Worm (Caenorhabditis elegans) whole organism, L3 larva: ENCODE measurements around the gene npp-24.

ENCODE experiments used
- R02D3.7 ChIP-seq: fragments of 150-350 bp; optimal IDR thresholded peaks from 2 replicates; lab custom pipeline; 2014; ENCODE audit warnings: missing biosample characterization, missing genetic modification characterization
- ZK546.5 ChIP-seq: sonication (generic microtip); optimal IDR thresholded peaks from 2 replicates; lab custom pipeline; 2017; ENCODE audit warnings: missing biosample characterization, missing genetic modification characterization
- aly-2 ChIP-seq: fragments of 150-350 bp; optimal IDR thresholded peaks from 2 replicates; lab custom pipeline; 2014; ENCODE audit warnings: missing biosample characterization, missing genetic modification characterization
- ama-1 ChIP-seq: fragments of 150-350 bp; optimal IDR thresholded peaks from 2 replicates; lab custom pipeline; 2018
- ceh-16 ChIP-seq: sonication (generic microtip); optimal IDR thresholded peaks from 2 replicates; lab custom pipeline; 2017; ENCODE audit warnings: missing biosample characterization, missing genetic modification characterization
- ceh-82 ChIP-seq: fragments of 150-350 bp; optimal IDR thresholded peaks from 2 replicates; lab custom pipeline; 2014; ENCODE audit warnings: missing biosample characterization, missing genetic modification characterization
- ceh-9 ChIP-seq: sonication (generic microtip); optimal IDR thresholded peaks from 2 replicates; lab custom pipeline; 2018; ENCODE audit warnings: missing biosample characterization, missing genetic modification characterization
- egl-27 ChIP-seq: sonication (generic microtip); optimal IDR thresholded peaks from 4 replicates; lab custom pipeline; 2017; ENCODE audit warnings: missing biosample characterization, missing genetic modification reagents, missing genetic modification characterization
- elt-1 ChIP-seq: fragments of 150-350 bp; optimal IDR thresholded peaks from 2 replicates; lab custom pipeline; 2014; ENCODE audit warnings: missing biosample characterization, missing genetic modification characterization
- elt-2 ChIP-seq: sonication (generic microtip); optimal IDR thresholded peaks from 2 replicates; lab custom pipeline; 2016; ENCODE audit warnings: missing genetic modification reagents, mild to moderate bottlenecking, missing genetic modification characterization, missing compliant biosample characterization
- elt-3 ChIP-seq, 3 experiments: fragments of 150-350 bp in 1 of 3; sonication (generic microtip) in 2 of 3; optimal IDR thresholded peaks; 2 replicates in 2 of 3; 4 replicates in 1 of 3; lab custom pipeline; 2014 to 2017; ENCODE audit warnings: missing biosample characterization in 3 of 3, missing genetic modification characterization in 3 of 3
- eor-1 ChIP-seq, 2 experiments: fragments of 150-350 bp; optimal IDR thresholded peaks; 2 replicates each; lab custom pipeline; 2014 to 2018; ENCODE audit warnings: missing biosample characterization in 2 of 2, missing genetic modification characterization in 2 of 2
- fkh-10 ChIP-seq: sonication (generic microtip); optimal IDR thresholded peaks from 2 replicates; lab custom pipeline; 2017; ENCODE audit warnings: missing biosample characterization, missing genetic modification reagents, missing genetic modification characterization
- fkh-2 ChIP-seq: fragments of 150-350 bp; optimal IDR thresholded peaks from 2 replicates; lab custom pipeline; 2014; ENCODE audit warnings: missing biosample characterization, missing genetic modification reagents, missing genetic modification characterization
- fos-1 ChIP-seq: fragments of 150-350 bp; optimal IDR thresholded peaks from 2 replicates; lab custom pipeline; 2014; ENCODE audit warnings: missing biosample characterization, missing genetic modification characterization
- hmg-11 ChIP-seq: sonication (generic microtip); optimal IDR thresholded peaks from 2 replicates; lab custom pipeline; 2016; ENCODE audit warnings: missing genetic modification characterization, missing compliant biosample characterization
- jun-1 ChIP-seq: fragments of 150-350 bp; optimal IDR thresholded peaks from 2 replicates; lab custom pipeline; 2014; ENCODE audit warnings: missing biosample characterization, missing genetic modification reagents, missing genetic modification characterization
- lin-15B ChIP-seq: fragments of 150-350 bp; optimal IDR thresholded peaks from 2 replicates; lab custom pipeline; 2014; ENCODE audit warnings: missing biosample characterization, missing genetic modification characterization
- lin-39 ChIP-seq: fragments of 150-350 bp; optimal IDR thresholded peaks from 2 replicates; lab custom pipeline; 2018; ENCODE audit warnings: missing biosample characterization, missing genetic modification reagents, missing genetic modification characterization
- mdl-1 ChIP-seq: fragments of 150-350 bp; optimal IDR thresholded peaks from 2 replicates; lab custom pipeline; 2014; ENCODE audit warnings: missing biosample characterization, missing genetic modification characterization
- nfya-1 ChIP-seq: sonication (generic microtip); optimal IDR thresholded peaks from 2 replicates; lab custom pipeline; 2017; ENCODE audit warnings: missing genetic modification characterization, mild to moderate bottlenecking, missing compliant biosample characterization, antibody characterized with exemption, moderate library complexity; ENCODE audit not compliant: insufficient read depth
- nhr-12 ChIP-seq: fragments of 150-350 bp; optimal IDR thresholded peaks from 2 replicates; lab custom pipeline; 2014; ENCODE audit warnings: missing biosample characterization, missing genetic modification characterization
- nhr-23 ChIP-seq: fragments of 150-350 bp; optimal IDR thresholded peaks from 2 replicates; lab custom pipeline; 2014; ENCODE audit warnings: missing biosample characterization, missing genetic modification reagents, missing genetic modification characterization
- nhr-237 ChIP-seq: fragments of 150-350 bp; optimal IDR thresholded peaks from 2 replicates; lab custom pipeline; 2014; ENCODE audit warnings: missing biosample characterization, missing genetic modification characterization
- nhr-25 ChIP-seq: sonication (generic microtip); optimal IDR thresholded peaks from 2 replicates; lab custom pipeline; 2017; ENCODE audit warnings: missing biosample characterization, missing genetic modification characterization
- nhr-28 ChIP-seq: fragments of 150-350 bp; optimal IDR thresholded peaks from 2 replicates; lab custom pipeline; 2014; ENCODE audit warnings: missing biosample characterization, missing genetic modification characterization
- nhr-43 ChIP-seq: sonication (generic microtip); optimal IDR thresholded peaks from 2 replicates; lab custom pipeline; 2016; ENCODE audit warnings: mild to moderate bottlenecking, missing genetic modification characterization, missing compliant biosample characterization; ENCODE audit not compliant: poor library complexity, severe bottlenecking
- nhr-76 ChIP-seq: fragments of 150-350 bp; sonication (generic microtip); optimal IDR thresholded peaks from 5 replicates; lab custom pipeline; 2014; ENCODE audit warnings: missing biosample characterization, missing genetic modification characterization
- nhr-77 ChIP-seq: fragments of 150-350 bp; optimal IDR thresholded peaks from 2 replicates; lab custom pipeline; 2014; ENCODE audit warnings: missing biosample characterization, missing genetic modification characterization
- pha-4 ChIP-seq: fragments of 150-350 bp; optimal IDR thresholded peaks from 2 replicates; lab custom pipeline; 2014; ENCODE audit warnings: missing biosample characterization, missing genetic modification reagents, missing genetic modification characterization
- pqm-1 ChIP-seq: fragments of 150-350 bp; optimal IDR thresholded peaks from 2 replicates; lab custom pipeline; 2017; ENCODE audit warnings: missing biosample characterization, missing genetic modification characterization, inconsistent platforms
- sea-2 ChIP-seq: fragments of 150-350 bp; sonication (generic microtip); optimal IDR thresholded peaks from 4 replicates; lab custom pipeline; 2014; ENCODE audit warnings: missing biosample characterization, missing genetic modification reagents, missing genetic modification characterization
- snpc-4 ChIP-seq: fragments of 150-350 bp; optimal IDR thresholded peaks from 2 replicates; lab custom pipeline; 2014; ENCODE audit warnings: missing biosample characterization, missing genetic modification characterization
- tbx-2 ChIP-seq: sonication (generic microtip); optimal IDR thresholded peaks from 2 replicates; lab custom pipeline; 2016; ENCODE audit warnings: mild to moderate bottlenecking, missing genetic modification characterization, missing compliant biosample characterization
- unc-39 ChIP-seq: sonication (generic microtip); optimal IDR thresholded peaks from 4 replicates; lab custom pipeline; 2017; ENCODE audit warnings: missing biosample characterization, missing genetic modification characterization
- unc-62 ChIP-seq: fragments of 150-350 bp; sonication (generic microtip); optimal IDR thresholded peaks from 4 replicates; lab custom pipeline; 2014; ENCODE audit warnings: missing biosample characterization, missing genetic modification reagents, missing genetic modification characterization
- zag-1 ChIP-seq: fragments of 150-350 bp; optimal IDR thresholded peaks from 2 replicates; lab custom pipeline; 2014; ENCODE audit warnings: missing biosample characterization, missing genetic modification characterization
- ztf-11 ChIP-seq: fragments of 150-350 bp; optimal IDR thresholded peaks from 2 replicates; lab custom pipeline; 2014; ENCODE audit warnings: missing biosample characterization, missing genetic modification characterization
- ztf-4 ChIP-seq: fragments of 150-350 bp; optimal IDR thresholded peaks from 2 replicates; lab custom pipeline; 2014; ENCODE audit warnings: missing biosample characterization, missing genetic modification characterization

The npp-24 gene

DNA sequence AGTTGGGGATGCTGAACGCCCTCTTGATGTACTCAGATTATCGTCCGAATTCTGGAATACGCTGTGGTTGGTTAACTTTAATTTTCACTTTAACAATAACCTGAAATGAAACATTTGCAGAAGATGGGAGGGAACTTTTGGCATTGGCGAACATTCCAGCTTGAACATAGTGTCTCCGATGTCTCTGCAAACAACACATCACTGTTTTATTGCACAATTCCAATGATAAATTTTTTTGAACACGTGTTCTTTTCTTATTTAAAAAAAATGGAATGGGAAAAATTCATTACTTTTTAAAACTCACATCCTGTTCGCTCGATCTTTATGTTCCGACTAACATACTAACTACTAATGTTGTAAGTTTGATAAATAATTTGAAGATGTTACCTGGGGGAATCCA is 5.2 kb upstream of the npp-24 start, which contains the start of gene fzy-1:
Gene fzy-1, plus strand, starts transcription at position 301 of the 400 bp plus-strand sequence.
- no peak for TF ChIP-seq nhr-76 (tag; lab: Kevin White, UChicago)
- TF ChIP-seq fkh-2 = no peak
- no peak for TF ChIP-seq lin-39 (tag; lab: Kevin White, UChicago)
- no peak for TF ChIP-seq ztf-4 (tag; lab: Kevin White, UChicago)
- TF ChIP-seq tbx-2 (tag; lab: Kevin White, UChicago) = no peak
- no peak for TF ChIP-seq nhr-23 (tag; lab: Kevin White, UChicago)
- TF ChIP-seq egl-27 (tag; lab: Kevin White, UChicago) = no peak
- no peak for TF ChIP-seq nhr-237 (tag; lab: Kevin White, UChicago)
- TF ChIP-seq ceh-16 (tag; lab: Kevin White, UChicago) = no peak
- no peak for TF ChIP-seq ZK546.5 (tag; lab: Kevin White, UChicago)
- no peak for TF ChIP-seq ama-1 (lab: Kevin White, UChicago)
- TF ChIP-seq ceh-9 (tag; lab: Kevin White, UChicago) = no peak
- no peak for TF ChIP-seq elt-1 (tag; lab: Kevin White, UChicago)
- no peak for TF ChIP-seq nhr-25 (tag; lab: Kevin White, UChicago)
- no peak for TF ChIP-seq hmg-11
- TF ChIP-seq nhr-77 (tag; lab: Kevin White, UChicago) = no peak
- TF ChIP-seq, all 47 proteins: peak for 0

ce11 chrII:5500986-5501657 is 4.5 kb upstream of the npp-24 start, which contains the start of gene F12A10.8:
F12A10.8 (minus strand) TSS chrII:5501064.
- TF ChIP-seq pqm-1 (tag; lab: Kevin White, UChicago) = no peak
- TF ChIP-seq egl-27 (tag; lab: Kevin White, UChicago) = no peak
- no peak for TF ChIP-seq nhr-23 (tag; lab: Kevin White, UChicago)
- no peak for TF ChIP-seq ztf-11 (tag; lab: Kevin White, UChicago)
- TF ChIP-seq aly-2 (tag; lab: Kevin White, UChicago) = no peak
- no peak for TF ChIP-seq hmg-11
- TF ChIP-seq lin-39 (tag; lab: Kevin White, UChicago) = peak; percentile 37
- TF ChIP-seq mdl-1 = no peak
- no peak for TF ChIP-seq snpc-4 (tag; lab: Kevin White, UChicago)
- no peak for TF ChIP-seq nhr-28 (tag; lab: Kevin White, UChicago)
- TF ChIP-seq ama-1 (lab: Kevin White, UChicago) = no peak
- peak; percentile 13 for TF ChIP-seq elt-2 (tag; lab: Kevin White, UChicago)
- no peak for TF ChIP-seq ztf-4 (tag; lab: Kevin White, UChicago)
- no peak for TF ChIP-seq R02D3.7 (tag; lab: Kevin White, UChicago)
- no peak for TF ChIP-seq zag-1
- no peak for TF ChIP-seq pha-4 (tag; lab: Kevin White, UChicago)
- TF ChIP-seq elt-1 (tag; lab: Kevin White, UChicago) = peak; percentile 5
- peak; percentile 44 for TF ChIP-seq nfya-1 (tag; lab: Kevin White, UChicago)
- peak; percentile 76 for TF ChIP-seq lin-15B (tag; lab: Kevin White, UChicago)
- TF ChIP-seq nhr-77 (tag; lab: Kevin White, UChicago) = no peak
- no peak for TF ChIP-seq nhr-12 (tag; lab: Kevin White, UChicago)
- TF ChIP-seq fkh-10 (GFP tag; lab: Kevin White, UChicago) = no peak
- no peak for TF ChIP-seq ceh-9 (tag; lab: Kevin White, UChicago)
- TF ChIP-seq jun-1 (tag; lab: Kevin White, UChicago) = no peak
- TF ChIP-seq unc-39 (tag; lab: Kevin White, UChicago) = no peak
- no peak for TF ChIP-seq fkh-2
- TF ChIP-seq elt-3 (tag; optimal IDR thresholded peaks at IDR 0.05; lab: Kevin White, UChicago) = no peak
- no peak for TF ChIP-seq eor-1 (tag; optimal IDR thresholded peaks at IDR 0.05; lab: Kevin White, UChicago)
- TF ChIP-seq nhr-237 (tag; lab: Kevin White, UChicago) = no peak
- TF ChIP-seq ceh-82 (tag; lab: Kevin White, UChicago) = no peak
- no peak for TF ChIP-seq sea-2 (GFP tag; lab: Kevin White, UChicago)
- no peak for TF ChIP-seq unc-62 (GFP tag; lab: Kevin White, UChicago)
- no peak for TF ChIP-seq nhr-43 (tag; lab: Kevin White, UChicago)
- no peak for TF ChIP-seq ceh-16 (tag; lab: Kevin White, UChicago)
- no peak for TF ChIP-seq fos-1
